Worm (Caenorhabditis elegans): ENCODE results near the gene srt-31.

The srt-31 gene

ce11 chrV:486684-487083 lies 14.0 kb downstream of the srt-31 start, which contains the start of gene nhr-211:
Gene nhr-211, plus strand, starts transcription at chrV:486984.
- TF ChIP-seq chd-7 (tag; optimal IDR thresholded peaks at IDR 0.05) (no peak), pha-4 (tag; optimal IDR thresholded peaks at IDR 0.05) (no peak), dpff-1 (tag; optimal IDR thresholded peaks at IDR 0.05) (no peak), hsf-1 (GFP tag; IDR thresholded peaks at IDR 0.05) (no peak), ceh-40 (GFP tag; IDR thresholded peaks at IDR 0.05) (no peak)

ce11 chrV:487980-488379 lies 15.3 kb downstream of the srt-31 start:
- TF ChIP-seq snpc-4 (GFP tag; optimal IDR thresholded peaks at IDR 0.05) (no peak), snpc-4 (tag; optimal IDR thresholded peaks at IDR 0.05) (peak in 2 of 4 experiments; percentile 57 to 72), rpc-1 (optimal IDR thresholded peaks at IDR 0.05) (no peak), rpc-1 (tag; optimal IDR thresholded peaks at IDR 0.05) (no peak), zfh-2 (GFP tag; conservative IDR thresholded peaks at IDR 0.05) (peak; percentile 58), mel-28 (tag; optimal IDR thresholded peaks at IDR 0.05; ENCODE audit: borderline replicate concordance) (no peak), efl-1 (GFP tag; optimal IDR thresholded peaks at IDR 0.05) (no peak), hmg-1.2 (GFP tag; IDR thresholded peaks at IDR 0.05) (peak; percentile 13; the same call in 1 of the 2 replicates)

- no peak for TF ChIP-seq ZK185.1 (tag; optimal IDR thresholded peaks at IDR 0.05; ENCODE audit: poor library complexity, severe bottlenecking)
- TF ChIP-seq nhr-80 (tag; optimal IDR thresholded peaks at IDR 0.05): peak; percentile 27
These were observed 16.6 kb downstream of the srt-31 start, which contains the start of gene nhr-106 for ce11 chrV:489320-489719. Gene nhr-106, plus strand, starts transcription at chrV:489620.

ce11 chrV:491432-491831 lies 18.7 kb downstream of the srt-31 start, which contains the start of gene str-196:
Gene str-196, plus strand, starts transcription at chrV:491732.
- TF ChIP-seq rpc-1 (optimal IDR thresholded peaks at IDR 0.05) (no peak), rpc-1 (tag; optimal IDR thresholded peaks at IDR 0.05) (no peak), unc-130 (GFP tag; optimal IDR thresholded peaks at IDR 0.05) (no peak), F49E8.2 (tag; optimal IDR thresholded peaks at IDR 0.05; ENCODE audit: insufficient read depth) (no peak), F57C9.4 (tag; optimal IDR thresholded peaks at IDR 0.05) (no peak), attf-5 (GFP tag; optimal IDR thresholded peaks at IDR 0.05) (no peak), B0261.1 (tag; optimal IDR thresholded peaks at IDR 0.05) (no peak), F37B4.10 (GFP tag; IDR thresholded peaks at IDR 0.05) (no peak), hlh-26 (GFP tag; conservative IDR thresholded peaks at IDR 0.05) (no peak), snpc-1.1 (tag; optimal IDR thresholded peaks at IDR 0.05; ENCODE audit: insufficient read depth) (no peak), B0019.2 (GFP tag; conservative IDR thresholded peaks at IDR 0.05) (no peak), B0035.1 (tag; optimal IDR thresholded peaks at IDR 0.05) (no peak), ekl-4 (GFP tag; IDR thresholded peaks at IDR 0.05) (no peak), attf-6 (GFP tag; IDR thresholded peaks at IDR 0.05) (no peak), F57A8.1 (GFP tag; optimal IDR thresholded peaks at IDR 0.05) (no peak), T07F8.4 (tag; optimal IDR thresholded peaks at IDR 0.05) (no peak), bed-1 (GFP tag; IDR thresholded peaks at IDR 0.05) (no peak), D2030.7 (GFP tag; IDR thresholded peaks at IDR 0.05) (no peak), attf-3 (GFP tag; conservative IDR thresholded peaks at IDR 0.05) (no peak), snpc-4 (GFP tag; optimal IDR thresholded peaks at IDR 0.05) (no peak), snpc-4 (tag; optimal IDR thresholded peaks at IDR 0.05) (no peak)

- TF ChIP-seq dpl-1 (GFP tag; optimal IDR thresholded peaks at IDR 0.05) (no peak), sptf-2 (GFP tag; optimal IDR thresholded peaks at IDR 0.05) (no peak), ztf-26 (tag; optimal IDR thresholded peaks at IDR 0.05) (no peak), hrde-1 (tag; optimal IDR thresholded peaks at IDR 0.05; ENCODE audit: borderline replicate concordance) (no peak), madf-8 (GFP tag; conservative IDR thresholded peaks at IDR 0.05) (no peak), attf-5 (GFP tag; optimal IDR thresholded peaks at IDR 0.05) (peak; percentile 54), F33H1.4 (GFP tag; IDR thresholded peaks at IDR 0.05) (no peak), lin-40 (tag; optimal IDR thresholded peaks at IDR 0.05) (peak; percentile 20), gei-17 (GFP tag; optimal IDR thresholded peaks at IDR 0.05) (no peak), let-526 (GFP tag; IDR thresholded peaks at IDR 0.05) (no peak), let-607 (tag; optimal IDR thresholded peaks at IDR 0.05) (no peak), attf-3 (GFP tag; conservative IDR thresholded peaks at IDR 0.05) (no peak), snpc-1.1 (tag; optimal IDR thresholded peaks at IDR 0.05; ENCODE audit: insufficient read depth) (no peak), hlh-12 (tag; optimal IDR thresholded peaks at IDR 0.05) (no peak)
These were observed 21.6 kb downstream of the srt-31 start, which contains the start of gene nhr-131 for ce11 chrV:494284-494683. Gene nhr-131, plus strand, starts transcription at chrV:494370.
